Worm (Caenorhabditis elegans) whole organism, L1 larva: Measurements from ENCODE around the gene C44H9.4.

Source experiments
- fkh-10 ChIP-seq: sonication (generic microtip); optimal IDR thresholded peaks from 2 replicates; lab custom pipeline; 2017; ENCODE audit warnings: missing biosample characterization, missing genetic modification reagents, missing genetic modification characterization
- tbx-2 ChIP-seq: sonication (generic microtip); optimal IDR thresholded peaks from 2 replicates; lab custom pipeline; 2016; ENCODE audit warnings: missing genetic modification characterization, missing compliant biosample characterization

DNA sequence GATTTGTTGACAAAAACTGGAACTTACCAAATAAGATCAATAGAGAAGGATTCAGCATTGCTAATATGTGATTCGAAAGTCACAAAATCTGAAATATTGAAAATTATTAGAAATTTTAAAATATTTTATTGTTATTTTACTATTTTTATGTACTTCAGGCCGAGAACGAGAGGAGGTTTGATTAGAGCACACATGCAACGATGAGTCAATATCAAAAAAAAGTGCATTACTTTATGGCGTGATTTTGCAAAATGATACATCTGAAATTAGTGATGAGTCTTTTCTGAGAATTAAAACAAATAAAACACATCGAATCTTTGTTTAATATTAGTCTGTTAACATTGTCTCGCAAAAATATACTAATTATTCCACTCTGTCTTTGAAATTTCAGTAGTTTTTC is 9.3 kb downstream of the C44H9.4 start:
- TF ChIP-seq tbx-2 (tag; lab: Kevin White, UChicago) = no peak
- TF ChIP-seq fkh-10 = no peak
